Worm (Caenorhabditis elegans): Measurements from ENCODE around the gene arrd-1.

The arrd-1 gene

DNA sequence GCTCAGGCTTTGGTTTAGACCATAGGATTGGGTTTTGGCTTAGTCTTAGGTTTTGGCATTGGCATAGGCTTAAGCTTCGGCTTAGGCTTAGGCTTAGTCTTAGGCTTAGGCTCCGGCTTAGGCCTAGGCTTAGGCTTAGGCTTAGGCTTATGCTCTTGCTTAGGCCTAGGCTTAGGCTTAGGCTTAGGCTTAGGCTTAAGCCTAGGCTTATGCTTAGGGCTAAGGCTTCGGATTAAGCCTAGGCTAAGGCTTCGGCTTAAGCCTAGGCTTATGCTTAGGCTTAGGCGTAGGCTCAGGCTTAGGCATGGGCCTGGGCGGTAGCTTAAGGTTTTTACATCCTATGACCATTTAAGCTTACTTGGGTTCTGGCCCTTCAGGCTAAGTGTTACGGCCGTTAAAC is 24.0 kb downstream of the arrd-1 start:
- TF ChIP-seq him-1 (tag; optimal IDR thresholded peaks at IDR 0.05): no peak
- no peak for TF ChIP-seq W03F9.2 (tag; optimal IDR thresholded peaks at IDR 0.05)
- TF ChIP-seq dao-5 (tag; optimal IDR thresholded peaks at IDR 0.05): no peak

DNA sequence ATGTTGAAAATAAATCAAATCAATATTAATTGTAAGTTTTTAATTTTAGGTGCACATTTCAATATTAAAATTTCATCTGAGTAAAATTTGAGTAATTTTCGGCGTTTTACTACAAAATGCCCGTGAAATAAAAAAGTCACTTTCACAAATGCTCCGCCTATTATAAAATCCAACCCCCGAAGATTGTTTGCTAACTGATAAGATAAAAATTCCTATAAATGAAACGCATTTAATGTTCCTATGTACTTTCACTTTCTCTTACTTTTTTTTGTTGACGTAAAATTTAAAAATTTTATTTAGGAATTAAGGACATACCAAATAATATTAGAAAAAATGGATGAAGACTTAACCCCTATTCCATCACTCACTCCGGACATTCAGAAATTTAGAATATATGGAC is 31.1 kb downstream of the arrd-1 start, which contains the start of gene sdz-24:
Gene sdz-24 (plus strand): TSS at position 301 of the 400 bp plus-strand sequence.
- no peak for TF ChIP-seq W03F9.2 (tag; optimal IDR thresholded peaks at IDR 0.05)

DNA sequence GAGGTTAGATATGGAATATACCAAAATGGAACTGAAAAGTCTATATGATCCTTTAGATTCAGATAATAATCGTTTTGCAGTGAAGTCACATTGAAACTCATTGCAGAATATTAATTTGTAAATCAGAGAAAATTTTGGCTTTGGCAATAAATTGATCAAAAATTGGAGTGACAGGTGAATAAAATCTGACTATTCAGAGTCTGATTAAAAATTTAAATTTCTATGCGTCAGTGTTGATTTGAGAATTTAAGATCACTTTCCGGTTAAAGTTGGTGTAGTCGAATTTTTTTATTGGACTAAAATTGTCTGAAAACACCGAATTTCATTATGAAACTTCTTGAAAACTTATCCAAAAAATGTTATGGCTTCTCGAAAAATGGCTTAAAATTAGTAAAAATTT is 34.4 kb downstream of the arrd-1 start, which contains the start of gene sri-45:
Gene sri-45 (minus strand): TSS at position 101 of the 400 bp plus-strand sequence.
- TF ChIP-seq him-1 (tag; optimal IDR thresholded peaks at IDR 0.05) (no peak), dao-5 (tag; optimal IDR thresholded peaks at IDR 0.05) (no peak), W03F9.2 (tag; optimal IDR thresholded peaks at IDR 0.05) (no peak)

DNA sequence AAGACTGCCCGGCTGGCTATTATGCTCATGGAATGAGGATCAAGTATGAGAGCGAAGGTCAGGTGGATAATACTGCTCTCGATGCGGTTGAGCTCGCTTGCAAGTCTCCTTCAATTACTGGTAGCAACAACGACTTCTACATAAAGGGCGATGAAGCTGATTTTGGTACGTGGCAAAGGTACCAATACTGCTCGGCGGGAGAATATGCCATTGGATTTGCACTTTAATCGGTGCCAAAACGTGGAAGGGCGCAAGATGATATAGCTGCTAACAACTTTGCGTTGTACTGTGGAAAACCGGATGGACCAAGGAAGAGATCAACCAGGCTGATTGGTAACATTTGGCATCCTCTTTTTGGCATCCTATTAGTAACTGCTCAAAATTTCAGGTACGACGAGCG is 40.6 kb downstream of the arrd-1 start:
- TF ChIP-seq dao-5 (tag; optimal IDR thresholded peaks at IDR 0.05): no peak
- no peak for TF ChIP-seq him-1 (tag; optimal IDR thresholded peaks at IDR 0.05)

DNA sequence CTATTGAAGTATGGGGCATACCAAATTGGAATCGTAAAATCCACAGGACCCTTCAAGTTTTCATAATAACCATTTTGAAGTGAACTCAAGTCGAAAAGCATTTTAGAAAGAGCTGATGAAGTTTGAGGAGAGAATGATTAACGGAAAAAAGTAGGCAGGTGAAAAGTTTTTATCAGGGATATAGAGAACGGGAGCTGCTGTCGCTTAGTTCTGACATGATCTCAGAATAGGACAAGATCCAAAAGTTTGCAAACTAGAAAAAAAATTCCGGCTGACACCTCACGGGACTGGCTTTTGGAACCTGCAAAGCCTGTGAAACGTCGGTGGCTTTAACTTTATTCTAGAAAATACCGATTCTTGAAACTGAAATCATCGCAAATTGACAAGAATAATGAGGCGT is 43.7 kb downstream of the arrd-1 start, which contains the start of gene sri-46:
Gene sri-46 (minus strand): TSS at position 101 of the 400 bp plus-strand sequence.
- TF ChIP-seq him-1 (tag; optimal IDR thresholded peaks at IDR 0.05) (no peak), dao-5 (tag; optimal IDR thresholded peaks at IDR 0.05) (no peak), W03F9.2 (tag; optimal IDR thresholded peaks at IDR 0.05) (no peak)

DNA sequence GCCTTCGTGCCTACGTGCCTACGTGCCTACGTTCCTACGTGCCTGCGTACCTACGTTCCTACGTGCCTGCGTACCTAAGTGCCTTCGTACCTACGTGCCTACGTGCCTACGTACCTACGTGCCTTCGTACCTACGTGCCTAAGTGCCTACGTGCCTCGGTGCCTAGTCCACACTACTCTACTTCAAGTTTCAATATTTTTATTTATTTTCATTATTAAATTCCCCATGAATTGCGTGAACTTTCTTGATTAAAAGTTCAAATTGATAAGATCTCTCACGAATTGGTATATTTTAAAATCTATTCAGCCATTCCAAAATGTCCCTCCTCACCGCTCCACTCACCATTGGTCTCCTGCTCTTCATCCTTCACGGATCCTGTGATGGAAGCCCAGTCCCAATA is 46.8 kb downstream of the arrd-1 start, which contains the start of gene Y39F10C.3:
Gene Y39F10C.3 (plus strand): TSS at position 301 of the 400 bp plus-strand sequence.
- TF ChIP-seq dao-5 (tag; optimal IDR thresholded peaks at IDR 0.05) (no peak), W03F9.2 (tag; optimal IDR thresholded peaks at IDR 0.05) (no peak), him-1 (tag; optimal IDR thresholded peaks at IDR 0.05) (no peak)

DNA sequence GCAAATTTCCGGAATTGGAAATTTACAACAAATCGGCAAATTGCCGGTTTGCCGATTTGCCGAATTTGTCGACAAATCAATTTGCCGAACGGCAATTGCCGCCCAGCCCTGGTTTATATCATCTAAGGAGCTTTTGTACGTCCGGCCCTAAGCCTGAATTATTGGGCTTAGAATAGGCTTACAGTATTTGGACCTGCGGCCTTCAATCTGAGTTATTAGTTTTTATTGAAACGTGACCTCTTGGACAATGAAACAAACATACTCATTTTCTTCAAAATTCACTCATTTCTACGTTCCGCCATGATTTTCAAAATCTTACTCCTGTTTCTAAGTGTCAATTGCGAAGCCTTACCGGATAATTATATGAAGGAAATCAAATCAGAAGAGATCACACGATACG is 48.0 kb downstream of the arrd-1 start, which contains the start of gene Y39F10C.1:
Gene Y39F10C.1 (plus strand): TSS at position 301 of the 400 bp plus-strand sequence.
- TF ChIP-seq him-1 (tag; optimal IDR thresholded peaks at IDR 0.05): no peak
- no peak for TF ChIP-seq W03F9.2 (tag; optimal IDR thresholded peaks at IDR 0.05)
- TF ChIP-seq dao-5 (tag; optimal IDR thresholded peaks at IDR 0.05): no peak

DNA sequence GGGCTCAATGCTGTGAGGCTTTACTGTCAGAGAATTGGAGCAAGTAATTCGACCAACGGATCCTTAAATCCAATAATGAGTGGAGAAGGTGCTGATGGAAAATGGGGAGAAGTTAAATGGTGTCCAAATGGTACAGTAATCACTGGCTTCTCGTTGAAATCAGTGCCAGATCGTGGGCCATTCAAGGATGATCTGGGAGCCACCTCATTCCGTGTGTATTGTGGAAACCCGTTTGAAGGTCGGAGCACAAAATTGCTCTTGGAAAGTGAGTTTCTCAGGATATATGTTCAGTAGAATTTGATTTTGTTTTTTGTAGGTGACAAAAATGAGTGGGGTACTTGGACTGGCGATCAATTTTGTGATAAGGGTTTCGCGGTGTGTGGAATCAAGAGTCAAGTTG is 48.5 kb downstream of the arrd-1 start:
- TF ChIP-seq dao-5 (tag; optimal IDR thresholded peaks at IDR 0.05): no peak
- no peak for TF ChIP-seq him-1 (tag; optimal IDR thresholded peaks at IDR 0.05)
- no peak for TF ChIP-seq W03F9.2 (tag; optimal IDR thresholded peaks at IDR 0.05)
